Worm (Caenorhabditis elegans): Measurements from ENCODE around the gene Y73F8A.36.

Y73F8A.36 gene

DNA sequence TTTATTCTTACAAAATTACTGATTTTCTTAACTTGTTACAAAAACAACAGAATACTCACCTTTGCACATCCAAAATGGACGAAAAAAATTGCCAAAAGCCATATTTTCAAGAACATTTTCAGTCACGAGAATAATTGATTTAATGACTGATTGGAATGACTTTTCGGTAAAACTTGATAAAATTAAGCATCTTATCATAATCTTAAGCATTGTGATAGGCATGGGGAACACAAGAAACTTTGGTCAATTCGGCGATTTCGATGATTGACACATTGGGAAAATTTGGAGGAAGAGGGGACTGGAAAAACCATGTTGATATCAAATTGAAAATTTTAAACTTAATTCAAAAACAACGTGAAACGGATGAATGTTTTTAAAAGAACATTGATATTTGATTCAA is 30.3 kb upstream of the Y73F8A.36 start, which contains the start of gene Y40H7A.10:
Gene Y40H7A.10, minus strand, starts transcription at position 128 of the 400 bp plus-strand sequence.
- TF ChIP-seq lsy-2 (tag; optimal IDR thresholded peaks at IDR 0.05) (no peak), nhr-25 (tag; optimal IDR thresholded peaks at IDR 0.05) (no peak), ceh-16 (tag; optimal IDR thresholded peaks at IDR 0.05) (no peak), mbf-1 (tag; optimal IDR thresholded peaks at IDR 0.05) (no peak)

DNA sequence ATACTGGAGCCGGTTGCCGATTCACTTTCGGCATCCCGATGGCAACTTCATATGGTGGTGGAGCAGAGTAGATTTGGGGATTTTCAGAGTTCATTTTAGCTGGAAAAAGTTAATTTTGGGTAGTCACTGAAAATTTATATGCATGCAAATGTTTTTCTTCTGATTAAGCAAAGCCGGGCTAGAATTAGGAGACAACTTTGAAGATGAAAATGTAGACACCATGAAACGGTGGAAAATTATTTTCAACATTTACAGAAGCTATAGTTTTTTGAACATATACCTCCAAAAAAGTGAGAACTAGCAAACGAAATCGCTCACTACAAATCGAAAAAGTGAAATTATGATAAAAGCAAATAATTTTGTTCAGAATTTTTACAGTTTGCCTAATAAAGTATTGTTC is 25.5 kb upstream of the Y73F8A.36 start, which contains the start of gene Y40H7A.11:
Gene Y40H7A.11, minus strand, starts transcription at position 101 of the 400 bp plus-strand sequence.
- TF ChIP-seq nhr-77 (tag; optimal IDR thresholded peaks at IDR 0.05) (no peak), dmd-4 (tag; optimal IDR thresholded peaks at IDR 0.05) (no peak), R02D3.7 (tag; optimal IDR thresholded peaks at IDR 0.05) (no peak), snpc-4 (tag; optimal IDR thresholded peaks at IDR 0.05) (no peak), skn-1 (tag; optimal IDR thresholded peaks at IDR 0.05) (no peak), fos-1 (tag; optimal IDR thresholded peaks at IDR 0.05) (no peak), F13H6.1 (tag; optimal IDR thresholded peaks at IDR 0.05) (no peak), nhr-129 (tag; optimal IDR thresholded peaks at IDR 0.05) (no peak), gmeb-1 (tag; optimal IDR thresholded peaks at IDR 0.05) (no peak)

- TF ChIP-seq nhr-21 (tag; optimal IDR thresholded peaks at IDR 0.05) (no peak), snpc-4 (tag; optimal IDR thresholded peaks at IDR 0.05) (peak; percentile 56)
These were observed 11.5 kb upstream of the Y73F8A.36 start for ce11 chrIV:15234272-15234671.

ce11 chrIV:15234943-15235605 is 10.7 kb upstream of the Y73F8A.36 start, which contains the start of gene pkd-2:
Gene pkd-2, minus strand, starts transcription at chrIV:15234993.
- no peak for TF ChIP-seq peb-1 (tag; optimal IDR thresholded peaks at IDR 0.05)
- TF ChIP-seq crh-2 (tag; optimal IDR thresholded peaks at IDR 0.05), result peak; percentile 4
- TF ChIP-seq nhr-23 (tag; optimal IDR thresholded peaks at IDR 0.05), result no peak
- no peak for TF ChIP-seq aly-2 (tag; optimal IDR thresholded peaks at IDR 0.05)
- no peak for TF ChIP-seq ztf-4 (tag; optimal IDR thresholded peaks at IDR 0.05)
- TF ChIP-seq gmeb-1 (tag; optimal IDR thresholded peaks at IDR 0.05), result peak; percentile 44
- TF ChIP-seq ceh-82 (tag; optimal IDR thresholded peaks at IDR 0.05), result no peak
- TF ChIP-seq lin-11 (tag; optimal IDR thresholded peaks at IDR 0.05), result no peak
- no peak for TF ChIP-seq R02D3.7 (tag; optimal IDR thresholded peaks at IDR 0.05)

DNA sequence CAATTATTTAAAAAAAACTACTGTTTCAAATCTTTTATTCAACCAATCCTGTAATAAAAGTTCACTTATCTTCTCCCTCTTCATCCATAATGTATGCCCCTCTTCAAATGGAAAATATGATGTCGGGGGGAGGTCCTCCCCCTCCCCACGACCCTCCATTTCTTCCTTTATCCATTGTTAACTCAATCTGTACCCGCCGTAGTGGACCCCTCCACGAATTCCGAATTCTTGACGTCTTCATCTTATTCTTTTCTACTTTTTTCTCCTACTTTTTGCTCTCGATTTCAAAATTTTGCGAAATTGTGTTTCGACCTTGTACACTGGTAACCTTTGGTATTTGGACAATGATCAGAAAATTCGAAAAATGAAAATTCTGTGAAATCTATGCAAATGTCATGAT is 9.9 kb upstream of the Y73F8A.36 start, which contains the start of gene lgc-52:
Gene lgc-52, plus strand, starts transcription at position 268 of the 400 bp plus-strand sequence.
- TF ChIP-seq elt-1 (tag; optimal IDR thresholded peaks at IDR 0.05) (no peak), unc-62 (GFP tag; optimal IDR thresholded peaks at IDR 0.05) (no peak), ztf-1 (GFP tag; conservative IDR thresholded peaks at IDR 0.05) (no peak), mab-5 (tag; optimal IDR thresholded peaks at IDR 0.05) (no peak), sma-9 (GFP tag; optimal IDR thresholded peaks at IDR 0.05) (no peak), sma-9 (tag; optimal IDR thresholded peaks at IDR 0.05) (no peak), skn-1 (tag; optimal IDR thresholded peaks at IDR 0.05) (no peak), egl-27 (tag; optimal IDR thresholded peaks at IDR 0.05) (no peak), snpc-4 (tag; optimal IDR thresholded peaks at IDR 0.05) (no peak), fos-1 (tag; optimal IDR thresholded peaks at IDR 0.05) (no peak), ztf-11 (tag; optimal IDR thresholded peaks at IDR 0.05) (no peak), aly-2 (tag; optimal IDR thresholded peaks at IDR 0.05) (no peak), sma-3 (GFP tag; optimal IDR thresholded peaks at IDR 0.05) (no peak), C34F6.9 (tag; optimal IDR thresholded peaks at IDR 0.05) (no peak), ceh-16 (tag; optimal IDR thresholded peaks at IDR 0.05) (no peak), peb-1 (tag; optimal IDR thresholded peaks at IDR 0.05) (no peak)

DNA sequence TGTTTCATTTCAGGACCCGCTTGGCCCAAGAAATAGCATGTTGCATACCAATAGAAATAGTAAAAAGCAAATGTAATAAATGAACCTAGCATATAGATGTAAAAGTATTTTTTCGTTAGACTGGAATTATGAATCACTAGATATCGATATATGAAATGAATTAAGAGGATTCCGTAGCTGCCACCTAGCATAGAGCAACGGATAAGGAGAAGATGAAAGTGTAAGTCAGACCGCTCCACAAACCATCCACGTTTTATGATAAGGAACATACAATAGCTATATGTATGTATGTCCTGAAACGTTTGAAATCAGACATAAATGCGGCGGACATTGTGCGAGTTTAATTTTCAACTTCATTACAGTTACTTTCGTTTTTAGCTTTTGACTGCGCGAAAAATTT is 5.3 kb downstream of the Y73F8A.36 start:
- TF ChIP-seq mbf-1 (tag; optimal IDR thresholded peaks at IDR 0.05) (no peak), R02D3.7 (tag; optimal IDR thresholded peaks at IDR 0.05) (no peak), nhr-10 (tag; optimal IDR thresholded peaks at IDR 0.05) (no peak), sma-9 (GFP tag; optimal IDR thresholded peaks at IDR 0.05) (no peak), sma-9 (tag; optimal IDR thresholded peaks at IDR 0.05) (no peak), mdl-1 (tag; optimal IDR thresholded peaks at IDR 0.05) (no peak), unc-62 (GFP tag; optimal IDR thresholded peaks at IDR 0.05) (no peak)

All from whole organism, L2 larva.